Worm (Caenorhabditis elegans) whole organism, early embryonic: ENCODE measurements around the gene fipr-21.

ENCODE experiments used
- B0310.2 ChIP-seq: sonication (generic microtip); optimal IDR thresholded peaks from 2 replicates; lab custom pipeline; 2016; ENCODE audit warnings: mild to moderate bottlenecking, missing genetic modification characterization, missing compliant biosample characterization
- F13C5.2 ChIP-seq: sonication (generic microtip); optimal IDR thresholded peaks from 2 replicates; lab custom pipeline; 2017; ENCODE audit warnings: mild to moderate bottlenecking, missing genetic modification characterization, inconsistent platforms, missing compliant biosample characterization
- aly-1 ChIP-seq: sonication (generic microtip); optimal IDR thresholded peaks from 2 replicates; lab custom pipeline; 2016; ENCODE audit warnings: missing genetic modification characterization, missing compliant biosample characterization
- ama-1 ChIP-seq: fragments of 150-350 bp; optimal IDR thresholded peaks from 2 replicates; lab custom pipeline; 2014
- ceh-13 ChIP-seq: fragments of 200-800 bp; sonication (Bioruptor generic); optimal IDR thresholded peaks from 2 replicates; lab custom pipeline; 2018; ENCODE audit warnings: mild to moderate bottlenecking, missing genetic modification characterization, missing compliant biosample characterization
- ceh-36 ChIP-seq: sonication (generic microtip); optimal IDR thresholded peaks from 2 replicates; lab custom pipeline; 2016; ENCODE audit warnings: missing genetic modification characterization, inconsistent platforms, missing compliant biosample characterization
- hmbx-1 ChIP-seq: sonication (generic microtip); optimal IDR thresholded peaks from 2 replicates; lab custom pipeline; 2016; ENCODE audit warnings: mild to moderate bottlenecking, missing genetic modification characterization, missing compliant biosample characterization
- hmg-4 ChIP-seq: fragments of 200-800 bp; sonication (Bioruptor generic); optimal IDR thresholded peaks from 2 replicates; lab custom pipeline; 2018; ENCODE audit warnings: mild to moderate bottlenecking, missing genetic modification characterization, missing compliant biosample characterization
- pes-1 ChIP-seq: fragments of 200-800 bp; sonication (Bioruptor generic); IDR thresholded peaks from 2 replicates; pipeline ENCODE4 v1.3.6; 2022; ENCODE audit warnings: missing genetic modification reagents, missing genetic modification characterization, missing compliant biosample characterization
- scrt-1 ChIP-seq: fragments of 200-800 bp; sonication (Bioruptor generic); IDR thresholded peaks from 2 replicates; pipeline ENCODE4 v1.3.6; 2022; ENCODE audit warnings: missing genetic modification characterization, missing compliant biosample characterization
- sea-1 ChIP-seq: fragments of 200-800 bp; sonication (Bioruptor generic); conservative IDR thresholded peaks from 2 replicates; pipeline ENCODE4 v1.3.6; 2022; ENCODE audit warnings: missing genetic modification characterization, missing compliant biosample characterization
- tbx-37 ChIP-seq: fragments of 200-800 bp; sonication (Bioruptor generic); conservative IDR thresholded peaks from 2 replicates; pipeline ENCODE4 v1.3.6; 2022; ENCODE audit warnings: missing genetic modification reagents, missing genetic modification characterization, missing compliant biosample characterization

- TF ChIP-seq F13C5.2, result no peak
- TF ChIP-seq scrt-1 (GFP tag; lab: Robert Waterston, UW), result no peak
- TF ChIP-seq ama-1 (lab: Kevin White, UChicago), result no peak
- TF ChIP-seq ceh-13 (GFP tag; lab: Kevin White, UChicago), result no peak
- no peak for TF ChIP-seq tbx-37 (GFP tag; lab: Robert Waterston, UW)
- TF ChIP-seq hmbx-1 (tag; lab: Kevin White, UChicago), result no peak
- TF ChIP-seq ceh-36 (tag; lab: Kevin White, UChicago), result no peak
- no peak for TF ChIP-seq aly-1
- TF ChIP-seq hmg-4 (GFP tag; lab: Kevin White, UChicago), result no peak
- no peak for TF ChIP-seq B0310.2 (tag; lab: Kevin White, UChicago)
- TF ChIP-seq pes-1 (GFP tag; lab: Robert Waterston, UW), result no peak
- TF ChIP-seq sea-1 (GFP tag; lab: Robert Waterston, UW), result no peak
Measured at ce11 chrX:10302430-10302829, 1.9 kb upstream of the fipr-21 start, which contains the start of gene fip-5.
